Worm (Caenorhabditis elegans) whole organism, late embryonic: ENCODE results near the gene sre-2.
A peak's percentile ranks its signal among the peaks of the same experiment; 100 is the strongest.

ENCODE experiments used
- C08G9.2 ChIP-seq: sonication (generic microtip); optimal IDR thresholded peaks from 2 replicates; lab custom pipeline; 2016; ENCODE audit warnings: mild to moderate bottlenecking, missing genetic modification characterization, moderate library complexity, missing compliant biosample characterization
- F13H6.1 ChIP-seq: sonication (generic microtip); optimal IDR thresholded peaks from 2 replicates; lab custom pipeline; 2016; ENCODE audit warnings: missing genetic modification characterization, missing compliant biosample characterization
- K09A11.1 ChIP-seq: sonication (generic microtip); optimal IDR thresholded peaks from 2 replicates; lab custom pipeline; 2017; ENCODE audit warnings: antibody characterized with exemption, mild to moderate bottlenecking, missing genetic modification characterization, missing compliant biosample characterization; ENCODE audit not compliant: insufficient read depth
- Y22D7AL.16 ChIP-seq: sonication (generic microtip); optimal IDR thresholded peaks from 2 replicates; lab custom pipeline; 2016; ENCODE audit warnings: missing genetic modification characterization, missing compliant biosample characterization
- ahr-1 ChIP-seq: sonication (generic microtip); optimal IDR thresholded peaks from 2 replicates; lab custom pipeline; 2016; ENCODE audit warnings: missing genetic modification characterization, missing compliant biosample characterization
- ceh-14 ChIP-seq: sonication (generic microtip); optimal IDR thresholded peaks from 2 replicates; lab custom pipeline; 2016; ENCODE audit warnings: missing genotype, missing genetic modification characterization, missing compliant biosample characterization
- ceh-18 ChIP-seq: sonication (generic microtip); optimal IDR thresholded peaks from 2 replicates; lab custom pipeline; 2016; ENCODE audit warnings: missing genetic modification characterization, missing compliant biosample characterization
- ceh-2 ChIP-seq: sonication (generic microtip); optimal IDR thresholded peaks from 2 replicates; lab custom pipeline; 2016; ENCODE audit warnings: missing genotype, missing genetic modification characterization, missing compliant biosample characterization
- ceh-30 ChIP-seq: fragments of 150-350 bp; optimal IDR thresholded peaks from 2 replicates; lab custom pipeline; 2014; ENCODE audit warnings: missing biosample characterization, missing genetic modification characterization
- ceh-31 ChIP-seq: sonication (generic microtip); optimal IDR thresholded peaks from 2 replicates; lab custom pipeline; 2016; ENCODE audit warnings: missing genetic modification characterization, missing compliant biosample characterization
- ceh-34 ChIP-seq: sonication (generic microtip); optimal IDR thresholded peaks from 2 replicates; lab custom pipeline; 2016; ENCODE audit warnings: mild to moderate bottlenecking, missing genetic modification characterization, missing compliant biosample characterization
- ceh-6 ChIP-seq: fragments of 200-800 bp; sonication (Bioruptor generic); optimal IDR thresholded peaks from 2 replicates; lab custom pipeline; 2018; ENCODE audit warnings: mild to moderate bottlenecking, missing genetic modification characterization, missing compliant biosample characterization
- dmd-4 ChIP-seq: sonication (generic microtip); optimal IDR thresholded peaks from 2 replicates; lab custom pipeline; 2016; ENCODE audit warnings: borderline replicate concordance, missing genetic modification characterization, missing compliant biosample characterization
- elt-2 ChIP-seq: sonication (generic microtip); optimal IDR thresholded peaks from 2 replicates; lab custom pipeline; 2016; ENCODE audit warnings: missing genetic modification reagents, missing genetic modification characterization, missing compliant biosample characterization
- elt-4 ChIP-seq: sonication (generic microtip); optimal IDR thresholded peaks from 2 replicates; lab custom pipeline; 2016; ENCODE audit warnings: missing genetic modification characterization, missing compliant biosample characterization
- ets-4 ChIP-seq: sonication (generic microtip); optimal IDR thresholded peaks from 2 replicates; lab custom pipeline; 2016; ENCODE audit warnings: missing genetic modification characterization, missing compliant biosample characterization
- eyg-1 ChIP-seq: sonication (generic microtip); optimal IDR thresholded peaks from 2 replicates; lab custom pipeline; 2016; ENCODE audit warnings: missing genotype, missing genetic modification characterization, missing compliant biosample characterization
- fax-1 ChIP-seq: sonication (generic microtip); optimal IDR thresholded peaks from 2 replicates; lab custom pipeline; 2016; ENCODE audit warnings: missing genotype, missing genetic modification characterization, missing compliant biosample characterization
- fkh-10 ChIP-seq: fragments of 150-350 bp; optimal IDR thresholded peaks from 2 replicates; lab custom pipeline; 2014; ENCODE audit warnings: missing biosample characterization, missing genetic modification reagents, missing genetic modification characterization
- fkh-6 ChIP-seq: sonication (generic microtip); optimal IDR thresholded peaks from 2 replicates; lab custom pipeline; 2016; ENCODE audit warnings: missing genetic modification characterization, missing compliant biosample characterization
- hlh-8 ChIP-seq: sonication (generic microtip); optimal IDR thresholded peaks from 2 replicates; lab custom pipeline; 2016; ENCODE audit warnings: missing genotype, missing genetic modification characterization, missing compliant biosample characterization
- lim-6 ChIP-seq: sonication (generic microtip); optimal IDR thresholded peaks from 2 replicates; lab custom pipeline; 2016; ENCODE audit warnings: missing genetic modification characterization, missing compliant biosample characterization
- mec-3 ChIP-seq: sonication (generic microtip); optimal IDR thresholded peaks from 2 replicates; lab custom pipeline; 2016; ENCODE audit warnings: borderline replicate concordance, missing genetic modification characterization, missing compliant biosample characterization
- nfya-1 ChIP-seq: sonication (generic microtip); optimal IDR thresholded peaks from 2 replicates; lab custom pipeline; 2017; ENCODE audit warnings: missing genetic modification characterization, mild to moderate bottlenecking, missing compliant biosample characterization, antibody characterized with exemption, moderate library complexity
- nhr-11 ChIP-seq: fragments of 150-350 bp; optimal IDR thresholded peaks from 2 replicates; lab custom pipeline; 2014; ENCODE audit warnings: missing biosample characterization, missing genetic modification characterization
- pax-1 ChIP-seq: fragments of 150-350 bp; optimal IDR thresholded peaks from 2 replicates; lab custom pipeline; 2014; ENCODE audit warnings: missing biosample characterization, missing genetic modification characterization
- pha-4 ChIP-seq: fragments of 150-350 bp; optimal IDR thresholded peaks from 2 replicates; lab custom pipeline; 2018; ENCODE audit warnings: missing biosample characterization, missing genetic modification reagents, missing genetic modification characterization
- pqm-1 ChIP-seq: sonication (generic microtip); optimal IDR thresholded peaks from 2 replicates; lab custom pipeline; 2016; ENCODE audit warnings: missing genetic modification characterization, missing compliant biosample characterization
- ref-2 ChIP-seq: sonication (generic microtip); optimal IDR thresholded peaks from 2 replicates; lab custom pipeline; 2016; ENCODE audit warnings: missing genetic modification characterization, missing compliant biosample characterization
- rnt-1 ChIP-seq: sonication (generic microtip); optimal IDR thresholded peaks from 2 replicates; lab custom pipeline; 2016; ENCODE audit warnings: missing genetic modification characterization, missing compliant biosample characterization
- sox-2 ChIP-seq: fragments of 200-800 bp; sonication (Bioruptor generic); IDR thresholded peaks from 2 replicates; pipeline ENCODE4 v1.3.6; 2022; ENCODE audit warnings: missing genetic modification reagents, missing genetic modification characterization, missing compliant biosample characterization
- tbx-2 ChIP-seq: sonication (generic microtip); optimal IDR thresholded peaks from 2 replicates; lab custom pipeline; 2016; ENCODE audit warnings: missing genetic modification characterization, missing compliant biosample characterization
- tbx-7 ChIP-seq: sonication (generic microtip); optimal IDR thresholded peaks from 2 replicates; lab custom pipeline; 2016; ENCODE audit warnings: missing genotype, missing genetic modification characterization, missing compliant biosample characterization
- unc-3 ChIP-seq, 2 experiments: fragments of 200-800 bp in 1 of 2; sonication (Bioruptor generic) in 1 of 2; sonication (generic microtip) in 1 of 2; conservative IDR thresholded peaks in 1 of 2; optimal IDR thresholded peaks in 1 of 2; 2 replicates each; pipeline versions ENCODE4 v1.3.6 to Lab custom; 2016 to 2022; ENCODE audit warnings: missing compliant biosample characterization in 2 of 2, missing genetic modification characterization in 2 of 2, missing genetic modification reagents in 1 of 2
- unc-42 ChIP-seq: sonication (generic microtip); optimal IDR thresholded peaks from 2 replicates; lab custom pipeline; 2016; ENCODE audit warnings: missing genotype, missing genetic modification characterization, missing compliant biosample characterization
- zip-5 ChIP-seq: sonication (generic microtip); optimal IDR thresholded peaks from 2 replicates; lab custom pipeline; 2016; ENCODE audit warnings: missing genetic modification characterization, missing compliant biosample characterization
- ztf-16 ChIP-seq: sonication (generic microtip); optimal IDR thresholded peaks from 2 replicates; lab custom pipeline; 2017; ENCODE audit warnings: missing genetic modification characterization, missing compliant biosample characterization

sre-2 gene

DNA sequence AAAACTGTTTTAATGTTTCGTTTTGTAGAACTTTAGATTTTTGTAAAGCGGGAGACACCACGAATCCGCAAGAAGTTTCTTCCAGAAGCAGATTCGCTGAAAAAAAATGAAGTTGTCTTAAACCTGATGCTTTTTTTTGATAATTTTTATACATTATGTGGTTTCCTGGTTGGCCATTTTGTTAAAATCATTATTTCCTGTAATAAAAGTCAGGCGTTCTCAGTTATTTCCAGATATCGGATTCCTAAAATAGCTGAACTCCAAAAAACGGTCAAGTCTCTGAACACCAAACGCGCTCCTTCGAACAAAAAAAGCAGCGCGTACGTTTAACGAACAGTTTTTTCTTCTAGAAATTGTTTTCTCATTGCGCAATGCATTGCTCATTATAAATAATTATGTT lies 35.4 kb upstream of the sre-2 start:
- TF ChIP-seq ahr-1 (tag; lab: Kevin White, UChicago): peak; percentile 64
- TF ChIP-seq ceh-14 (tag; lab: Kevin White, UChicago): peak; percentile 72
- TF ChIP-seq ceh-34 (tag; lab: Kevin White, UChicago): peak; percentile 19
- TF ChIP-seq lim-6 (tag; lab: Kevin White, UChicago): peak; percentile 79
- TF ChIP-seq ets-4 (tag; lab: Kevin White, UChicago): peak; percentile 76
- TF ChIP-seq hlh-8 (tag; lab: Kevin White, UChicago): peak; percentile 46
- TF ChIP-seq unc-42 (tag; lab: Kevin White, UChicago): peak; percentile 42
- no peak for TF ChIP-seq unc-3 (GFP tag; conservative IDR thresholded peaks at IDR 0.05; lab: Robert Waterston, UW)
- TF ChIP-seq unc-3 (tag; optimal IDR thresholded peaks at IDR 0.05; lab: Kevin White, UChicago): peak; percentile 28
- peak; percentile 66 for TF ChIP-seq F13H6.1
- TF ChIP-seq tbx-2 (tag; lab: Kevin White, UChicago): peak; percentile 87
- TF ChIP-seq fkh-6 (tag; lab: Kevin White, UChicago): no peak
- no peak for TF ChIP-seq sox-2 (GFP tag; lab: Robert Waterston, UW)
- peak; percentile 59 for TF ChIP-seq elt-2 (tag; lab: Kevin White, UChicago)
- peak; percentile 65 for TF ChIP-seq ref-2
- no peak for TF ChIP-seq ceh-30
- no peak for TF ChIP-seq nhr-11 (tag; lab: Kevin White, UChicago)
- peak; percentile 92 for TF ChIP-seq zip-5 (tag; lab: Kevin White, UChicago)
- TF ChIP-seq C08G9.2 (tag; lab: Kevin White, UChicago): peak; percentile 86
- peak; percentile 93 for TF ChIP-seq ceh-31
- peak; percentile 77 for TF ChIP-seq tbx-7 (tag; lab: Kevin White, UChicago)
- TF ChIP-seq ztf-16 (tag; lab: Kevin White, UChicago): peak; percentile 28
- TF ChIP-seq eyg-1: no peak
- peak; percentile 68 for TF ChIP-seq pqm-1 (tag; lab: Kevin White, UChicago)
- TF ChIP-seq rnt-1: peak; percentile 64
- TF ChIP-seq fax-1: peak; percentile 83
- TF ChIP-seq K09A11.1: no peak
- peak; percentile 81 for TF ChIP-seq ceh-2 (tag; lab: Kevin White, UChicago)
- TF ChIP-seq mec-3: peak; percentile 71

- TF ChIP-seq dmd-4 (tag; lab: Kevin White, UChicago) (no peak), ceh-14 (tag; lab: Kevin White, UChicago) (no peak), elt-2 (tag; lab: Kevin White, UChicago) (no peak)
Observed at ce11 chrII:8136818-8137217, 34.9 kb upstream of the sre-2 start, which contains the start of gene ctns-1. Gene ctns-1 (minus strand): TSS chrII:8136918.

DNA sequence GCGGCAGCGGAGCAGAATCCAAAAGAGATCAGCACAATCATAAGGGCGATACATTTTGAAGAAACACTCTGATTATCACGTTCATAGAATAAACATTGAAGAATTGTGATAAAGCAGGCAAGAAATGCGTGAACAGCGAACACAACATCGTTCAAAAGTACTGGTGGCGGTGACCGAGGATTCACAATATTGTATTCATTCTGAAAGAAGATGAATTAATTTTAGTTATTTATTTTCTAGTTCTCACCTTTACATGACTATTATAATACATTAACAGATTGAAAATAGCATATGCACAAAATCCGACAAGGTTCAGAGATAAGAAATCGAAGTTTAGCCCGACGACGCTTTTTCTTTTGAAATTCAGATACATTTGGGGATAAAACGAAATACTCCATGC lies 34.0 kb upstream of the sre-2 start:
- TF ChIP-seq F13H6.1: no peak

ce11 chrII:8131413-8131966 lies 29.5 kb upstream of the sre-2 start:
- no peak for TF ChIP-seq ceh-30
- peak; percentile 8 for TF ChIP-seq unc-42 (tag; lab: Kevin White, UChicago)
- peak; percentile 43 for TF ChIP-seq elt-4 (tag; lab: Kevin White, UChicago)
- no peak for TF ChIP-seq pha-4 (tag; lab: Kevin White, UChicago)
- no peak for TF ChIP-seq Y22D7AL.16
- peak; percentile 5 for TF ChIP-seq ceh-18
- no peak for TF ChIP-seq fkh-10 (GFP tag; lab: Kevin White, UChicago)
- TF ChIP-seq nfya-1 (tag; lab: Kevin White, UChicago): peak; percentile 16
- TF ChIP-seq dmd-4 (tag; lab: Kevin White, UChicago): no peak
- TF ChIP-seq fkh-6 (tag; lab: Kevin White, UChicago): peak; percentile 3
- TF ChIP-seq pax-1 (tag; lab: Kevin White, UChicago): no peak
- peak; percentile 35 for TF ChIP-seq ceh-6 (GFP tag; lab: Kevin White, UChicago)
